Fruit fly (Drosophila melanogaster): Measurements from ENCODE around the gene CG1801.

DNA sequence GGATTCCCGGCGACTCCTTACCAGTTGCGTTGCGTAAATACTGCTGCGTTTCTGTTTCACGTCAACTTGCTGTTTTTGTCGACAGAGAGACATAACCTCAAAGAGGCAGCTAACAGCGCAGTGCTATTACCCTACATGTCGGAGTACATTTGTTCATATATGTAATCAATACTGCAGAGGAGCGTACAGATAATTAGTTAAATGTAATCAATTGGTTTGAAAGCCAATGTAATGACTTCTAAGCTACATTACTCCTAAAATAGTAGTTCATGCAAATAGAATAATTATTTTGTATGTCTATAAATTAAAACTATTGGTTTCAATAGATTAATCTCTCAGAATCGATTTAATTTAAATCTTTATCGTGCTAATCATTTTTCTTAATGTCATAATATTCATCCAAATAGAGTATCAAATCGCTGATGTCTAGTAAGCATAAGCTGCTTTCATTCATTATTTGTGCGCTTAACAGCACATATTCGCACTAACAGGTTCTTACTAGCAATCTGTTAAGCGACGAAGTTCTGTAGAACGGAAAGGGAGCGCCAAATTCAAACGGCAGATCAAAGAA is 2.0 kb upstream of the CG1801 start, which contains the start of the genes SLIRP1 and anox:
- TF ChIP-seq Sin3A (optimal IDR thresholded peaks at IDR 0.05) (no peak), insv (optimal IDR thresholded peaks at IDR 0.05) (no peak), psq (optimal IDR thresholded peaks at IDR 0.05) (no peak)
